Worm (Caenorhabditis elegans) whole organism, L4 larva: Measurements from ENCODE around the gene pars-1.

Source experiments
- Y75B8A.6 ChIP-seq: fragments of 200-800 bp; sonication (Bioruptor generic); IDR thresholded peaks from 2 replicates; pipeline ENCODE4 v1.3.6; 2022; ENCODE audit warnings: missing genetic modification reagents, missing genetic modification characterization, missing compliant biosample characterization
- ZK546.5 ChIP-seq, 2 experiments: sonication (generic microtip); optimal IDR thresholded peaks; 2 replicates each; lab custom pipeline; 2017; ENCODE audit warnings: missing biosample characterization in 2 of 2, missing genetic modification characterization in 2 of 2
- aha-1 ChIP-seq: fragments of 150-350 bp; peaks from one replicate; lab custom pipeline; 2014; ENCODE audit warnings: missing biosample characterization, missing genetic modification characterization
- daf-19 ChIP-seq: fragments of 200-800 bp; sonication (Bioruptor generic); conservative IDR thresholded peaks from 2 replicates; pipeline ENCODE4 v1.3.6; 2022; ENCODE audit warnings: missing genetic modification characterization, missing compliant biosample characterization
- dmd-9 ChIP-seq: fragments of 200-800 bp; sonication (Bioruptor generic); IDR thresholded peaks from 2 replicates; pipeline ENCODE4 v1.3.6; 2022; ENCODE audit warnings: missing genetic modification reagents, missing genetic modification characterization, missing compliant biosample characterization
- fkh-10 ChIP-seq: fragments of 150-350 bp; optimal IDR thresholded peaks from 2 replicates; lab custom pipeline; 2014; ENCODE audit warnings: missing biosample characterization, missing genetic modification reagents, missing genetic modification characterization
- fos-1 ChIP-seq: fragments of 150-350 bp; optimal IDR thresholded peaks from 2 replicates; lab custom pipeline; 2014; ENCODE audit warnings: missing biosample characterization, missing genetic modification characterization
- lin-39 ChIP-seq: fragments of 150-350 bp; optimal IDR thresholded peaks from 2 replicates; lab custom pipeline; 2014; ENCODE audit warnings: missing biosample characterization, missing genetic modification reagents, missing genetic modification characterization
- nhr-25 ChIP-seq: sonication (generic microtip); optimal IDR thresholded peaks from 2 replicates; lab custom pipeline; 2017; ENCODE audit warnings: missing genetic modification characterization, mild to moderate bottlenecking, missing compliant biosample characterization, antibody characterized with exemption, moderate library complexity, borderline replicate concordance; ENCODE audit not compliant: insufficient read depth
- php-3 ChIP-seq: fragments of 200-800 bp; sonication (Bioruptor generic); IDR thresholded peaks from 2 replicates; pipeline ENCODE4 v1.3.6; 2022; ENCODE audit warnings: missing genetic modification reagents, missing genetic modification characterization, missing compliant biosample characterization

DNA sequence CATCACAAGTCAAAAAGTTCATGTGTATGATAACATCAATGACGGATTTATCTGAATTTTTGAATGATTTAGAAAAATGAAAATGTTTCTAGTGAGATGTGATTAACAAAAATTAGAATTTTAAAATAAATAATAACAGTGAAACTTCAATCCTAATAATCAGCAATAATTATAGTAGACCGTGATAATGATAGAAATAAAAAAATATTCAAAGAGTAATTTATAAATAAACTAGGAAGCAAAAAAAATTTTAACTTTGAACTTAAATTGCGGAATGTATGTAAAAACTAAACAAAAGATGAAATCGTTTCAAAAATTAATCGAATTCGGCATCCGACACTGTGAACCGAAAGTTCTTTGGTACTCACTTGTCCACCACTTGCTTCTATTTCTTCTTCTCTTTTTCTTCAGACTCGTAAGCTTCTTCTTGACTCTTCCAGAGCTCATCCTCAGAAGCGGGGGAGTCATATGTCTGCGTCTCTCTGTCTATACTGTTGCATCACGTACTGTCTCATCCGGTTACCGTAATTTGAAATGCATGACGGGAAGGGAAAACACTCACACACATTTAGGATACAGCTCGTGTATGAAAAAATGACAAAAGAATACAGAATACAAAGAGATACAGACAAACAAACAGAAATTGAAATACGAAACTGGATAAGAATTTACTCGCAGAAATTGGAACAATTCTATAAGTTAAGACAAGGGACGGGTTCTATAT, 45.7 kb upstream of the pars-1 start, which contains the start of gene mec-14:
- TF ChIP-seq Y75B8A.6 = no peak
- no peak for TF ChIP-seq dmd-9 (GFP tag; lab: Robert Waterston, UW)
- TF ChIP-seq nhr-25 = no peak
- no peak for TF ChIP-seq ZK546.5 (tag; optimal IDR thresholded peaks at IDR 0.05; lab: Kevin White, UChicago)
- no peak for TF ChIP-seq lin-39
- no peak for TF ChIP-seq fkh-10 (GFP tag; lab: Kevin White, UChicago)
- TF ChIP-seq aha-1 = no peak
- TF ChIP-seq php-3 (GFP tag; lab: Robert Waterston, UW) = no peak
- TF ChIP-seq fos-1 (tag; lab: Kevin White, UChicago) = no peak
- TF ChIP-seq daf-19 = no peak
